Fruit fly (Drosophila melanogaster) whole organism, embryonic: ENCODE data around the gene MED14.

Experiments used
- Antp ChIP-seq: fragments of 200-800 bp; sonication (Bioruptor generic); optimal IDR thresholded peaks from 3 replicates; lab custom pipeline; 2016; ENCODE audit warnings: missing biosample characterization, missing genetic modification characterization
- Awh ChIP-seq: fragments of 200-800 bp; sonication (Bioruptor generic); IDR thresholded peaks from 2 replicates; pipeline ENCODE4, ENCODE4 v1.3.6; 2022; ENCODE audit warnings: missing biosample characterization, missing genetic modification characterization
- CG10366 ChIP-seq: fragments of 200-800 bp; sonication (Bioruptor generic); IDR thresholded peaks from 2 replicates; pipeline ENCODE4 v1.3.6; 2022; ENCODE audit warnings: missing biosample characterization, missing genetic modification characterization
- CG11398 ChIP-seq: fragments of 200-800 bp; sonication (Bioruptor generic); optimal IDR thresholded peaks from 2 replicates; lab custom pipeline; 2016; ENCODE audit warnings: missing biosample characterization, missing genetic modification characterization
- CG11723 ChIP-seq: fragments of 200-800 bp; sonication (Bioruptor generic); optimal IDR thresholded peaks from 2 replicates; lab custom pipeline; 2017; ENCODE audit warnings: missing biosample characterization, mild to moderate bottlenecking, missing genetic modification characterization
- CG12744 ChIP-seq: fragments of 200-800 bp; sonication (Bioruptor generic); optimal IDR thresholded peaks from 2 replicates; lab custom pipeline; 2016; ENCODE audit warnings: missing biosample characterization, missing genetic modification characterization
- CG13424 ChIP-seq: fragments of 200-800 bp; sonication (Bioruptor generic); optimal IDR thresholded peaks from 2 replicates; lab custom pipeline; 2019; ENCODE audit warnings: missing biosample characterization, mild to moderate bottlenecking, missing genetic modification characterization, moderate library complexity
- CG14860 ChIP-seq: fragments of 200-800 bp; sonication (Bioruptor generic); IDR thresholded peaks from 3 replicates; pipeline ENCODE4 v1.3.6; 2022; ENCODE audit warnings: missing biosample characterization, missing genetic modification characterization; ENCODE audit not compliant: partially characterized antibody
- CG14965 ChIP-seq: fragments of 200-800 bp; sonication (Bioruptor generic); optimal IDR thresholded peaks from 2 replicates; lab custom pipeline; 2016; ENCODE audit warnings: missing biosample characterization, missing genetic modification characterization, borderline replicate concordance
- CG1647 ChIP-seq: fragments of 200-800 bp; sonication (Bioruptor generic); optimal IDR thresholded peaks from 3 replicates; lab custom pipeline; 2016; ENCODE audit warnings: missing biosample characterization, missing genetic modification characterization
- CG17568 ChIP-seq: fragments of 200-800 bp; sonication (Bioruptor generic); optimal IDR thresholded peaks from 2 replicates; lab custom pipeline; 2018; ENCODE audit warnings: missing biosample characterization, mild to moderate bottlenecking, missing genetic modification characterization, moderate library complexity
- CG17802 ChIP-seq: fragments of 200-800 bp; sonication (Bioruptor generic); optimal IDR thresholded peaks from 2 replicates; lab custom pipeline; 2018; ENCODE audit warnings: missing biosample characterization, mild to moderate bottlenecking, missing genetic modification characterization, moderate library complexity
- CG18764 ChIP-seq: fragments of 200-800 bp; sonication (Bioruptor generic); optimal IDR thresholded peaks from 3 replicates; lab custom pipeline; 2016; ENCODE audit warnings: missing biosample characterization, missing genetic modification characterization
- CG2129 ChIP-seq: fragments of 200-800 bp; sonication (Bioruptor generic); IDR thresholded peaks from 2 replicates; pipeline ENCODE4 v1.3.6; 2022; ENCODE audit warnings: missing biosample characterization, missing genetic modification characterization; ENCODE audit not compliant: partially characterized antibody
- CG2889 ChIP-seq: fragments of 200-800 bp; sonication (Bioruptor generic); IDR thresholded peaks from 3 replicates; pipeline ENCODE4 v1.3.6; 2022; ENCODE audit warnings: missing biosample characterization, missing genetic modification characterization
- CG31224 ChIP-seq: fragments of 200-800 bp; sonication (Bioruptor generic); IDR thresholded peaks from 2 replicates; pipeline ENCODE4 v1.3.6; 2022; ENCODE audit warnings: missing biosample characterization, missing genetic modification characterization
- CG43689 ChIP-seq: fragments of 200-800 bp; sonication (Bioruptor generic); IDR thresholded peaks from 2 replicates; pipeline ENCODE4 v1.3.6; 2022; ENCODE audit warnings: missing biosample characterization, missing genetic modification characterization
- CG4707 ChIP-seq: fragments of 200-800 bp; sonication (Bioruptor generic); optimal IDR thresholded peaks from 2 replicates; lab custom pipeline; 2018; ENCODE audit warnings: missing biosample characterization, mild to moderate bottlenecking, missing genetic modification characterization, moderate library complexity
- CG5245 ChIP-seq: fragments of 200-800 bp; sonication (Bioruptor generic); optimal IDR thresholded peaks from 3 replicates; lab custom pipeline; 2016; ENCODE audit warnings: missing biosample characterization, missing genetic modification characterization
- D19A ChIP-seq: fragments of 200-800 bp; optimal IDR thresholded peaks from 3 replicates; lab custom pipeline; 2019; ENCODE audit warnings: missing biosample characterization, mild to moderate bottlenecking, missing genetic modification characterization, moderate library complexity
- Dbx ChIP-seq: fragments of 200-800 bp; sonication (Bioruptor generic); IDR thresholded peaks from 3 replicates; pipeline ENCODE4 v1.3.6; 2022; ENCODE audit warnings: missing biosample characterization, missing genetic modification characterization
- Dref ChIP-seq: fragments of 200-800 bp; sonication (Bioruptor generic); IDR thresholded peaks from 2 replicates; pipeline ENCODE4 v1.3.6; 2022; ENCODE audit warnings: missing biosample characterization, missing genetic modification characterization
- Drgx ChIP-seq: fragments of 200-800 bp; sonication (Bioruptor generic); IDR thresholded peaks from 2 replicates; pipeline ENCODE4 v1.3.6; 2022; ENCODE audit warnings: missing biosample characterization, missing genetic modification characterization
- Ets97D ChIP-seq: fragments of 200-800 bp; sonication (Bioruptor generic); optimal IDR thresholded peaks from 3 replicates; lab custom pipeline; 2016; ENCODE audit warnings: missing biosample characterization, missing genetic modification characterization
- Jarid2 ChIP-seq: fragments of 200-800 bp; sonication (Bioruptor generic); optimal IDR thresholded peaks from 3 replicates; lab custom pipeline; 2017; ENCODE audit warnings: mild to moderate bottlenecking, missing biosample characterization, missing genetic modification reagents, missing genetic modification characterization
- Lim3 ChIP-seq: fragments of 200-800 bp; sonication (Bioruptor generic); IDR thresholded peaks from 2 replicates; pipeline ENCODE4 v1.3.6; 2022; ENCODE audit warnings: missing biosample characterization, missing genetic modification characterization
- Lpt ChIP-seq: fragments of >200 bp; optimal IDR thresholded peaks from 2 replicates; lab custom pipeline; 2018; ENCODE audit warnings: missing biosample characterization, missing genetic modification characterization
- MESR4 ChIP-seq: fragments of 200-800 bp; sonication (Bioruptor generic); optimal IDR thresholded peaks from 2 replicates; lab custom pipeline; 2018; ENCODE audit warnings: missing biosample characterization, mild to moderate bottlenecking, missing genetic modification characterization, moderate library complexity
- Med ChIP-seq: fragments of 200-800 bp; sonication (Bioruptor generic); peaks from one replicate; lab custom pipeline; 2016; ENCODE audit warnings: missing biosample characterization, missing genetic modification characterization, mild to moderate bottlenecking, inconsistent platforms, moderate library complexity
- Nf-YB ChIP-seq: fragments of 200-800 bp; sonication (Bioruptor generic); optimal IDR thresholded peaks from 3 replicates; lab custom pipeline; 2019; ENCODE audit warnings: missing biosample characterization, mild to moderate bottlenecking, missing genetic modification characterization, moderate library complexity
- Oli ChIP-seq: fragments of 200-800 bp; sonication (Bioruptor generic); optimal IDR thresholded peaks from 2 replicates; lab custom pipeline; 2018; ENCODE audit warnings: missing biosample characterization, mild to moderate bottlenecking, missing genetic modification characterization, moderate library complexity
- Sry-δ ChIP-seq: fragments of 200-800 bp; sonication (Bioruptor generic); optimal IDR thresholded peaks from 2 replicates; lab custom pipeline; 2016; ENCODE audit warnings: missing biosample characterization, missing genetic modification characterization
- Ssrp ChIP-seq: fragments of 200-800 bp; sonication (Bioruptor generic); optimal IDR thresholded peaks from 2 replicates; lab custom pipeline; 2018; ENCODE audit warnings: missing biosample characterization, mild to moderate bottlenecking, missing genetic modification characterization, moderate library complexity
- Trl ChIP-seq, 3 experiments: fragments of >200 bp in 2 of 3; fragments of 200-800 bp in 1 of 3; sonication (Bioruptor generic) in 1 of 3; optimal IDR thresholded peaks; 2 replicates in 1 of 3; 3 replicates in 2 of 3; lab custom pipeline; 2016 to 2017; ENCODE audit warnings: missing biosample characterization in 1 of 3, missing genetic modification characterization in 1 of 3
- Xbp1 ChIP-seq: fragments of 200-800 bp; sonication (Bioruptor generic); optimal IDR thresholded peaks from 3 replicates; lab custom pipeline; 2016; ENCODE audit warnings: missing biosample characterization, mild to moderate bottlenecking, missing genetic modification characterization
- ab ChIP-seq: fragments of 200-800 bp; sonication (Bioruptor generic); optimal IDR thresholded peaks from 2 replicates; lab custom pipeline; 2016; ENCODE audit warnings: missing biosample characterization, missing genetic modification characterization
- bcd ChIP-seq: fragments of 200-800 bp; sonication (Bioruptor generic); optimal IDR thresholded peaks from 2 replicates; lab custom pipeline; 2017; ENCODE audit warnings: missing biosample characterization, mild to moderate bottlenecking, missing genetic modification characterization
- bowl ChIP-seq: fragments of 200-800 bp; sonication (Bioruptor generic); IDR thresholded peaks from 2 replicates; pipeline ENCODE4 v1.3.6; 2022; ENCODE audit warnings: missing biosample characterization, missing genetic modification characterization
- caup ChIP-seq: fragments of 200-800 bp; sonication (Bioruptor generic); optimal IDR thresholded peaks from 3 replicates; lab custom pipeline; 2017; ENCODE audit warnings: missing biosample characterization, mild to moderate bottlenecking, missing genetic modification characterization, moderate library complexity; ENCODE audit not compliant: severe bottlenecking
- cg ChIP-seq: fragments of 200-800 bp; sonication (Bioruptor generic); optimal IDR thresholded peaks from 3 replicates; lab custom pipeline; 2019; ENCODE audit warnings: missing biosample characterization, mild to moderate bottlenecking, missing genetic modification characterization, moderate library complexity
- croc ChIP-seq: fragments of 200-800 bp; sonication (Bioruptor generic); conservative IDR thresholded peaks from 3 replicates; pipeline ENCODE4 v1.3.6; 2022; ENCODE audit warnings: missing biosample characterization, missing genetic modification characterization
- ems ChIP-seq: fragments of 200-800 bp; sonication (Bioruptor generic); optimal IDR thresholded peaks from 3 replicates; lab custom pipeline; 2016; ENCODE audit warnings: missing biosample characterization, missing genetic modification characterization
- gcm ChIP-seq: fragments of 200-800 bp; sonication (Bioruptor generic); optimal IDR thresholded peaks from 2 replicates; lab custom pipeline; 2019; ENCODE audit warnings: missing biosample characterization, mild to moderate bottlenecking, missing genetic modification characterization, moderate library complexity
- jigr1 ChIP-seq: fragments of 200-800 bp; sonication (Bioruptor generic); IDR thresholded peaks from 3 replicates; pipeline ENCODE4 v1.3.6; 2022; ENCODE audit warnings: missing biosample characterization, missing genetic modification characterization
- kni ChIP-seq: fragments of 200-800 bp; sonication (Bioruptor generic); optimal IDR thresholded peaks from 3 replicates; lab custom pipeline; 2017; ENCODE audit warnings: mild to moderate bottlenecking, missing biosample characterization, missing genetic modification reagents, missing genetic modification characterization
- mam ChIP-seq: fragments of 200-800 bp; sonication (Bioruptor generic); optimal IDR thresholded peaks from 3 replicates; lab custom pipeline; 2016; ENCODE audit warnings: missing biosample characterization, missing genetic modification characterization
- pum ChIP-seq: fragments of 200-800 bp; sonication (Bioruptor generic); optimal IDR thresholded peaks from 2 replicates; lab custom pipeline; 2016; ENCODE audit warnings: missing biosample characterization, missing genetic modification characterization
- seq ChIP-seq: fragments of 200-800 bp; sonication (Bioruptor generic); IDR thresholded peaks from 2 replicates; pipeline ENCODE4 v1.3.6; 2022; ENCODE audit warnings: missing biosample characterization, missing genetic modification characterization
- tio ChIP-seq: fragments of 200-800 bp; sonication (Bioruptor generic); optimal IDR thresholded peaks from 2 replicates; lab custom pipeline; 2017; ENCODE audit warnings: missing biosample characterization, missing genetic modification characterization, inconsistent platforms
- yki ChIP-seq: fragments of >200 bp; optimal IDR thresholded peaks from 3 replicates; lab custom pipeline; 2018

MED14 gene

DNA sequence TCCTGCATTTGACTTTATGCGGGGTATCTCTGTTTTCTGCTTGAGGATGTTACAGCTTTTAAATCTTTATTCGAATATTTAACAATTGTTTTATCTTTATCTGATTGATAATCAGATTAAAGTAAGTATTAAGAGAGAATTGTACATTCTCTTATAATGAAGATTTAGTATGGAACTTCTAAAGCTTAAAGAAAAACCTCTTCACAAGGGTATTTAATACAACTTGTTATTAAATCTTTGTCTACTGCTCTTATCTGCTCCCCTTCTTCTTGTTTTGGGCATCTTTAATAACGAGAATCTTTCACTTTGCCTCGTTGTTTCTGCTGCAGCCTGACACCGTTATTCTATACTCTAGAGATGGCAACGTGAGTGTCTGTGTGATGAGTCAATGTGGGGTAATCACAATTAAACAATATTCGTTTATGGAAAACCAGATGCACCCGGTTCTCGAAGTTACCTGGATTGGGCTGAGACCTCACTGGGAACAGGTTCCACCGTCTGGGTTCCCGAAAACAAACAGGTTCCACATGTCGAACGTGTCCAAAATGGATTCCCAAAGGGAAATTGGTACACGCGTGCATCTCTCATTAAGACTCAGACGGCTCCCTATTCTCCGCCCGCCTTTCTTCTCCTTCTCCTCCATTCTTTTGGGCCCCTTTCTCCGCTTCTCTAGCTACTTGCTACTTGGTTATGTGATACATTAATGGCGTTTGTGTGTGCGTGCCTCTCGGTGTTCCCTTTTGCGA, 42.8 kb upstream of the MED14 start (continued):
- no peak for TF ChIP-seq Trl (optimal IDR thresholded peaks at IDR 0.05; lab: Kevin White, UChicago)
- TF ChIP-seq Trl (GFP tag; optimal IDR thresholded peaks at IDR 0.05; lab: Kevin White, UChicago): no peak
- TF ChIP-seq cg (GFP tag; lab: Kevin White, UChicago): peak; percentile 26
- TF ChIP-seq kni (GFP tag; lab: Kevin White, UChicago): peak; percentile 91
- no peak for TF ChIP-seq seq
- no peak for TF ChIP-seq CG2889
- TF ChIP-seq ab (GFP tag; lab: Kevin White, UChicago): no peak
- TF ChIP-seq Oli (tag; lab: Kevin White, UChicago): no peak
- TF ChIP-seq CG2129: no peak
- TF ChIP-seq bcd (GFP tag; lab: Kevin White, UChicago): no peak
- no peak for TF ChIP-seq ems (GFP tag; lab: Kevin White, UChicago)
- no peak for TF ChIP-seq Awh (GFP tag; lab: Robert Waterston, UW)
- TF ChIP-seq CG12744 (GFP tag; lab: Kevin White, UChicago): no peak
- no peak for TF ChIP-seq CG17802 (tag; lab: Kevin White, UChicago)
- no peak for TF ChIP-seq CG10366 (GFP tag; lab: Robert Waterston, UW)
- no peak for TF ChIP-seq CG17568
- no peak for TF ChIP-seq Ets97D
- no peak for TF ChIP-seq pum (GFP tag; lab: Kevin White, UChicago)
- no peak for TF ChIP-seq Lim3 (GFP tag; lab: Robert Waterston, UW)
- no peak for TF ChIP-seq CG5245 (GFP tag; lab: Kevin White, UChicago)
- TF ChIP-seq CG14860 (GFP tag; lab: Robert Waterston, UW): no peak; the same call in 2 of the 3 replicates
- no peak for TF ChIP-seq mam (GFP tag; lab: Kevin White, UChicago)
- TF ChIP-seq D19A: peak; percentile 53
- no peak for TF ChIP-seq CG4707 (GFP tag; lab: Kevin White, UChicago)
- TF ChIP-seq CG43689 (GFP tag; lab: Robert Waterston, UW): no peak
- TF ChIP-seq croc (GFP tag; lab: Robert Waterston, UW): no peak
- peak; percentile 32; the same call in 1 of the 2 replicates for TF ChIP-seq Drgx (GFP tag; lab: Robert Waterston, UW)
- no peak for TF ChIP-seq Lpt (GFP tag; lab: Kevin White, UChicago)
- no peak for TF ChIP-seq yki (lab: Kevin White, UChicago)
- no peak for TF ChIP-seq Dref
- no peak for TF ChIP-seq MESR4
- no peak for TF ChIP-seq CG11723 (GFP tag; lab: Kevin White, UChicago)
- no peak for TF ChIP-seq Xbp1
- TF ChIP-seq Jarid2: no peak
- no peak for TF ChIP-seq Ssrp (tag; lab: Kevin White, UChicago)
- TF ChIP-seq Dbx (GFP tag; lab: Robert Waterston, UW): no peak
- peak; percentile 71 for TF ChIP-seq Med
- no peak for TF ChIP-seq jigr1 (GFP tag; lab: Robert Waterston, UW)
- no peak for TF ChIP-seq caup
- no peak for TF ChIP-seq CG13424 (tag; lab: Kevin White, UChicago)
- no peak for TF ChIP-seq CG11398 (GFP tag; lab: Kevin White, UChicago)
- peak; percentile 43 for TF ChIP-seq Sry-δ (GFP tag; lab: Kevin White, UChicago)
- no peak for TF ChIP-seq bowl (GFP tag; lab: Robert Waterston, UW)
- TF ChIP-seq tio (GFP tag; lab: Kevin White, UChicago): no peak
- TF ChIP-seq gcm (GFP tag; lab: Kevin White, UChicago): no peak
- no peak for TF ChIP-seq CG14965 (GFP tag; lab: Kevin White, UChicago)
- TF ChIP-seq Nf-YB: no peak
- TF ChIP-seq CG1647 (GFP tag; lab: Kevin White, UChicago): peak; percentile 6
- no peak for TF ChIP-seq CG18764 (GFP tag; lab: Kevin White, UChicago)
- no peak for TF ChIP-seq CG31224 (GFP tag; lab: Robert Waterston, UW)
- TF ChIP-seq Antp (GFP tag; lab: Kevin White, UChicago): no peak
